Fruit fly (Drosophila melanogaster) whole organism: ENCODE results near the gene CG10561.

ENCODE experiments used
- CG8478 ChIP-seq: fragments of >200 bp; optimal IDR thresholded peaks from 2 replicates; lab custom pipeline; 2018; ENCODE audit warnings: inconsistent platforms
- Dll ChIP-seq: fragments of >200 bp; optimal IDR thresholded peaks from 2 replicates; lab custom pipeline; 2017
- EcR ChIP-seq, 2 experiments: fragments of >200 bp; optimal IDR thresholded peaks; 2 replicates each; lab custom pipeline; 2017; ENCODE audit warnings: missing biosample characterization in 2 of 2, missing genetic modification characterization in 2 of 2, missing genetic modification reagents in 2 of 2
- pan ChIP-seq: fragments of >200 bp; optimal IDR thresholded peaks from 2 replicates; lab custom pipeline; 2017
- psq ChIP-seq: fragments of >200 bp; optimal IDR thresholded peaks from 2 replicates; lab custom pipeline; 2017
- usp ChIP-seq: fragments of >200 bp; optimal IDR thresholded peaks from 2 replicates; lab custom pipeline; 2017; ENCODE audit warnings: missing biosample characterization, missing genetic modification characterization, mixed read lengths

The CG10561 gene

DNA sequence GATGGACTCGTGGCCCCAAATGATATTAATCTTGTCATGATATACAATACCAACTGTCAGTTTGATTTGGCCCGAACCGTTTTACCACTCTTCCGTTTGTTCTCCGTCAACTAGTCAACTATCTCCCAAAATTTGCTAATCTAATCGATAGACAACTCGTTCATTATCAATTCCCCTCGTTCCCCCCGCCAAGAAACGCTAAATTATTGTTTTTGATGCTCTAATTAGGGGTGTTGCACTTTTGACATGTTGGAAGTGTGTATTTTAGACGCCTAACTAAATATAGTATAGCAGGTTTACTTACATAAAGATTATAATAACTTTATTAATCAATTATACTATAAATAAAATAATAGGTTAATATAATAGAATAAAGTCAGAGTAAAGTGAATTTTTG, 49.8 kb downstream of the CG10561 start:
- TF ChIP-seq Dll (no peak), psq (lab: Kevin White, UChicago) (no peak), pan (lab: Kevin White, UChicago) (no peak), usp (GFP tag; lab: Kevin White, UChicago) (no peak), CG8478 (no peak), EcR (GFP tag; optimal IDR thresholded peaks at IDR 0.05; lab: Kevin White, UChicago) (no peak)

DNA sequence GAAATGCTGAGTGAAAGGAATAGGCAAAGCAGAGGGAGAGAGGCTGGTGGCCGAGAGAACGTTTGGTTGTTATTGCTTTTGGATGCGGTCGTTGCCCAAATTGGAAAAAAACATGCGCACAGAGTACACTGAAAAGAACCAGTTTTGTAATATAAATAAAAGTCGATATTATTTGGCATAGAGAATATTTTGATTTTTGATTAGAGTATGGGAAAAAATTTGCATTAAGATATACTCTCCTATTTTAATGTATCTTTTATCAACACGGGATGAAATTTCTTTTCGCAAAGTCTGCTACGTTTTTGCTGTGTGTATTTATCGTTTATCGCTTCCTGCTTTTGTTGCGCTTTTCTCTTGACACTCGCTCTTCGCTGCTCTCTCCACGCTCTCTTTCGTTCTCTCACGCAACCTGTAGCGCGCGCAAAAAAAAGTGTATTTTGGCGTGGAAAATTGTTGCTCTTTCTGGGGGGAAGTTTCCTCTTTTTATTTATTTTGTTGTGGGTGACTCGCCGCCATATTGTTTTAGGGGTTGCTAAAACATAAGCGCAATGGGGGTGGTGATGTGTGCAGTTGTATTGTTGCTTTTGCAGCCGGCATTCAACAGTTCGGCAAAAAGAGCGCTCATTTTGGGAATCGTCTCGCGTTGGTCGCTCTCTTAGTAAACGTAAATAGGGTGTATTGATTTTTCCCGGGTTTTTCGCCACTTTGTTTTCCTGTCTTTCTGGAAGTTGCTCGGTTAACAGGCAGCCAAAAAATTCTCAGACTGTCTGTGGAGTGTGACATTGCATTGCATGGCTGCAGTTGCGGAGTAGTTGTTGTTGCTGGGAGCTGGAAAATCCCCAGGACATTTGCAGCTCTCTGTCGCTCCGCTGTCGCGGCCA, 51.0 kb downstream of the CG10561 start:
- TF ChIP-seq CG8478 (no peak), pan (lab: Kevin White, UChicago) (no peak), EcR (GFP tag; optimal IDR thresholded peaks at IDR 0.05; lab: Kevin White, UChicago) (no peak), Dll (no peak), psq (lab: Kevin White, UChicago) (no peak), usp (GFP tag; lab: Kevin White, UChicago) (no peak)

DNA sequence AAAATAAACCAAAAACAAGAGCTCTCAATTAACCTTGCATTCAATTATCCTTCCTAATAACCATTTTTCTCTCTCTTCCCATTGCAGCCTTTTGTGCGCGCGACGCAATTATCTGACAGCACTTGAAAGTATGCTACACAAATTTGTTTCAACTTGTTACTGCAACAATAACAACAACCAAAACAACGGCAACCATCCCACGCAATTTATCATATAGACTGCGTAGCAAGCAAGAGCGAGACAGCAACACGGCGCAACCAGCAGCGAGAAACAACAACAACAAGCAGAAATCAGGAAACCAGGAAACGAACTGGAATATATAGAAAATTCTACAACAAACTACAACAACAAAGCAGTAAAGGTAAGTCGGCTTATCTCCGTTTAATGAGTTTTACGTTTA, 51.8 kb downstream of the CG10561 start:
- no peak for TF ChIP-seq usp (GFP tag; lab: Kevin White, UChicago)
- no peak for TF ChIP-seq psq (lab: Kevin White, UChicago)
- TF ChIP-seq pan (lab: Kevin White, UChicago) = no peak
- no peak for TF ChIP-seq CG8478
- TF ChIP-seq Dll = no peak
